Fruit fly (Drosophila melanogaster) whole organism, embryonic: ENCODE results near the gene CG32413.
A peak's percentile ranks its signal among the peaks of the same experiment; 100 is the strongest.

Source experiments
- CG1024 ChIP-seq: fragments of 200-800 bp; sonication (Bioruptor generic); IDR thresholded peaks from 2 replicates; pipeline ENCODE4 v1.3.6; 2022; ENCODE audit warnings: missing biosample characterization, missing genetic modification characterization
- CG10267 ChIP-seq: fragments of 200-800 bp; sonication (Bioruptor generic); optimal IDR thresholded peaks from 2 replicates; lab custom pipeline; 2018; ENCODE audit warnings: missing biosample characterization, mild to moderate bottlenecking, missing genetic modification characterization, moderate library complexity
- CG10431 ChIP-seq: fragments of 200-800 bp; sonication (Bioruptor generic); optimal IDR thresholded peaks from 3 replicates; lab custom pipeline; 2018; ENCODE audit warnings: missing biosample characterization, mild to moderate bottlenecking, missing genetic modification characterization
- CG10462 ChIP-seq: fragments of 200-800 bp; sonication (Bioruptor generic); optimal IDR thresholded peaks from 2 replicates; lab custom pipeline; 2016; ENCODE audit warnings: missing biosample characterization, missing genetic modification characterization
- CG11504 ChIP-seq: fragments of 200-800 bp; sonication (Bioruptor generic); optimal IDR thresholded peaks from 3 replicates; lab custom pipeline; 2019; ENCODE audit warnings: missing biosample characterization, mild to moderate bottlenecking, missing genetic modification characterization, moderate library complexity
- CG12071 ChIP-seq: fragments of 200-800 bp; sonication (Bioruptor generic); optimal IDR thresholded peaks from 3 replicates; lab custom pipeline; 2018; ENCODE audit warnings: missing biosample characterization, mild to moderate bottlenecking, missing genetic modification characterization
- CG13123 ChIP-seq: fragments of 200-800 bp; sonication (Bioruptor generic); optimal IDR thresholded peaks from 2 replicates; lab custom pipeline; 2016; ENCODE audit warnings: missing biosample characterization, missing genetic modification characterization
- CG13424 ChIP-seq: fragments of 200-800 bp; sonication (Bioruptor generic); optimal IDR thresholded peaks from 2 replicates; lab custom pipeline; 2019; ENCODE audit warnings: missing biosample characterization, mild to moderate bottlenecking, missing genetic modification characterization, moderate library complexity
- CG14667 ChIP-seq: fragments of 200-800 bp; sonication (Bioruptor generic); IDR thresholded peaks from 2 replicates; pipeline ENCODE4 v1.3.6; 2022; ENCODE audit warnings: missing biosample characterization, missing genetic modification characterization
- CG15601 ChIP-seq: fragments of 200-800 bp; sonication (Bioruptor generic); optimal IDR thresholded peaks from 3 replicates; lab custom pipeline; 2019; ENCODE audit warnings: missing biosample characterization, mild to moderate bottlenecking, missing genetic modification characterization, moderate library complexity
- CG16815 ChIP-seq: fragments of 200-800 bp; sonication (Bioruptor generic); optimal IDR thresholded peaks from 3 replicates; lab custom pipeline; 2017; ENCODE audit warnings: missing biosample characterization, mild to moderate bottlenecking, missing genetic modification characterization
- CG17359 ChIP-seq: fragments of 200-800 bp; sonication (Bioruptor generic); optimal IDR thresholded peaks from 3 replicates; lab custom pipeline; 2018; ENCODE audit warnings: missing biosample characterization, mild to moderate bottlenecking, missing genetic modification characterization, moderate library complexity
- CG17361 ChIP-seq: fragments of 200-800 bp; sonication (Bioruptor generic); IDR thresholded peaks from 3 replicates; pipeline ENCODE4 v1.3.6; 2022; ENCODE audit warnings: missing biosample characterization, missing genetic modification characterization
- CG17568 ChIP-seq: fragments of 200-800 bp; sonication (Bioruptor generic); optimal IDR thresholded peaks from 2 replicates; lab custom pipeline; 2018; ENCODE audit warnings: missing biosample characterization, mild to moderate bottlenecking, missing genetic modification characterization, moderate library complexity
- CG1792 ChIP-seq: fragments of 200-800 bp; sonication (Bioruptor generic); optimal IDR thresholded peaks from 2 replicates; lab custom pipeline; 2016; ENCODE audit warnings: missing biosample characterization, missing genetic modification characterization
- CG30431 ChIP-seq: fragments of 200-800 bp; sonication (Bioruptor generic); optimal IDR thresholded peaks from 2 replicates; lab custom pipeline; 2017; ENCODE audit warnings: missing biosample characterization, missing genetic modification characterization
- CG31224 ChIP-seq: fragments of 200-800 bp; sonication (Bioruptor generic); IDR thresholded peaks from 2 replicates; pipeline ENCODE4 v1.3.6; 2022; ENCODE audit warnings: missing biosample characterization, missing genetic modification characterization
- CG33213 ChIP-seq: fragments of 200-800 bp; sonication (Bioruptor generic); optimal IDR thresholded peaks from 3 replicates; lab custom pipeline; 2016; ENCODE audit warnings: missing biosample characterization, missing genetic modification characterization
- CG3995 ChIP-seq: fragments of 200-800 bp; sonication (Bioruptor generic); optimal IDR thresholded peaks from 3 replicates; lab custom pipeline; 2016; ENCODE audit warnings: missing biosample characterization, missing genetic modification characterization
- CG4404 ChIP-seq: fragments of 200-800 bp; sonication (Bioruptor generic); IDR thresholded peaks from 2 replicates; pipeline ENCODE4 v1.3.6; 2022; ENCODE audit warnings: missing biosample characterization, missing genetic modification characterization
- CG7556 ChIP-seq: fragments of 200-800 bp; sonication (Bioruptor generic); optimal IDR thresholded peaks from 2 replicates; lab custom pipeline; 2017; ENCODE audit warnings: missing biosample characterization, mild to moderate bottlenecking, missing genetic modification characterization
- CG7928 ChIP-seq: fragments of 200-800 bp; sonication (Bioruptor generic); optimal IDR thresholded peaks from 2 replicates; lab custom pipeline; 2017; ENCODE audit warnings: missing biosample characterization, mild to moderate bottlenecking, missing genetic modification characterization
- CG8359 ChIP-seq: fragments of 200-800 bp; sonication (Bioruptor generic); optimal IDR thresholded peaks from 2 replicates; lab custom pipeline; 2017; ENCODE audit warnings: missing biosample characterization, mild to moderate bottlenecking, missing genetic modification characterization, borderline replicate concordance
- CkIIα-i1 ChIP-seq: fragments of 200-800 bp; sonication (Bioruptor generic); IDR thresholded peaks from 2 replicates; pipeline ENCODE4 v1.3.6; 2022; ENCODE audit warnings: missing biosample characterization, missing genetic modification characterization
- CrebB ChIP-seq: fragments of 200-800 bp; sonication (Bioruptor generic); optimal IDR thresholded peaks from 3 replicates; lab custom pipeline; 2018; ENCODE audit warnings: missing biosample characterization, mild to moderate bottlenecking, missing genetic modification characterization
- HHEX ChIP-seq: fragments of 200-800 bp; sonication (Bioruptor generic); optimal IDR thresholded peaks from 3 replicates; lab custom pipeline; 2017; ENCODE audit warnings: missing biosample characterization, mild to moderate bottlenecking, missing genetic modification characterization, missing genetic modification reagents
- Ptx1 ChIP-seq: fragments of 200-800 bp; sonication (Bioruptor generic); IDR thresholded peaks from 2 replicates; pipeline ENCODE4 v1.3.6; 2022; ENCODE audit warnings: missing biosample characterization, missing genetic modification characterization
- Spps ChIP-seq: fragments of 200-800 bp; sonication (Bioruptor generic); optimal IDR thresholded peaks from 2 replicates; lab custom pipeline; 2018; ENCODE audit warnings: missing biosample characterization, mild to moderate bottlenecking, missing genetic modification characterization
- Taf1 ChIP-seq: fragments of 200-800 bp; sonication (Bioruptor generic); IDR thresholded peaks from 2 replicates; pipeline ENCODE4 v1.3.6; 2022; ENCODE audit warnings: missing biosample characterization, missing genetic modification characterization
- ac ChIP-seq: fragments of 200-800 bp; sonication (Bioruptor generic); optimal IDR thresholded peaks from 3 replicates; lab custom pipeline; 2017; ENCODE audit warnings: missing biosample characterization, mild to moderate bottlenecking, missing genetic modification characterization
- ara ChIP-seq: fragments of 200-800 bp; sonication (Bioruptor generic); IDR thresholded peaks from 2 replicates; pipeline ENCODE4 v1.3.6; 2022; ENCODE audit warnings: missing biosample characterization, missing genetic modification characterization
- bab2 ChIP-seq: fragments of 200-800 bp; sonication (Bioruptor generic); optimal IDR thresholded peaks from 2 replicates; lab custom pipeline; 2016; ENCODE audit warnings: missing biosample characterization, missing genetic modification characterization
- bsh ChIP-seq, 2 experiments: fragments of 200-800 bp; sonication (Bioruptor generic); optimal IDR thresholded peaks; 2 replicates each; lab custom pipeline; 2017 to 2018; ENCODE audit warnings: mild to moderate bottlenecking in 2 of 2, missing biosample characterization in 2 of 2, missing genetic modification characterization in 2 of 2, moderate library complexity in 1 of 2
- chn ChIP-seq: fragments of 200-800 bp; sonication (Bioruptor generic); optimal IDR thresholded peaks from 2 replicates; lab custom pipeline; 2016; ENCODE audit warnings: missing biosample characterization, missing genetic modification characterization
- corto ChIP-seq: fragments of 200-800 bp; sonication (Bioruptor generic); optimal IDR thresholded peaks from 2 replicates; lab custom pipeline; 2016; ENCODE audit warnings: missing biosample characterization, mild to moderate bottlenecking, missing genetic modification characterization, moderate library complexity
- croc ChIP-seq: fragments of 200-800 bp; sonication (Bioruptor generic); conservative IDR thresholded peaks from 3 replicates; pipeline ENCODE4 v1.3.6; 2022; ENCODE audit warnings: missing biosample characterization, missing genetic modification characterization
- danr ChIP-seq: fragments of 200-800 bp; sonication (Bioruptor generic); IDR thresholded peaks from 2 replicates; pipeline ENCODE4 v1.3.6; 2022; ENCODE audit warnings: missing biosample characterization, missing genetic modification characterization
- dimm ChIP-seq: fragments of 200-800 bp; sonication (Bioruptor generic); IDR thresholded peaks from 2 replicates; pipeline ENCODE4 v1.3.6; 2022; ENCODE audit warnings: missing biosample characterization, missing genetic modification characterization
- gsb-n ChIP-seq: fragments of 200-800 bp; sonication (Bioruptor generic); optimal IDR thresholded peaks from 3 replicates; lab custom pipeline; 2018; ENCODE audit warnings: missing biosample characterization, mild to moderate bottlenecking, missing genetic modification characterization
- kni ChIP-seq: fragments of 200-800 bp; sonication (Bioruptor generic); optimal IDR thresholded peaks from 3 replicates; lab custom pipeline; 2017; ENCODE audit warnings: mild to moderate bottlenecking, missing biosample characterization, missing genetic modification reagents, missing genetic modification characterization
- lola ChIP-seq, 3 experiments: fragments of >200 bp in 2 of 3; fragments of 200-800 bp in 1 of 3; sonication (Bioruptor generic) in 1 of 3; optimal IDR thresholded peaks; 2 replicates each; lab custom pipeline; 2017 to 2019; ENCODE audit warnings: missing biosample characterization in 3 of 3, missing genetic modification characterization in 3 of 3, mild to moderate bottlenecking in 1 of 3, moderate library complexity in 1 of 3
- mirr ChIP-seq: fragments of 200-800 bp; sonication (Bioruptor generic); optimal IDR thresholded peaks from 3 replicates; lab custom pipeline; 2018; ENCODE audit warnings: missing biosample characterization, mild to moderate bottlenecking, missing genetic modification characterization
- org-1 ChIP-seq: fragments of 200-800 bp; sonication (Bioruptor generic); optimal IDR thresholded peaks from 2 replicates; lab custom pipeline; 2017; ENCODE audit warnings: missing biosample characterization, missing genetic modification characterization
- peb ChIP-seq: fragments of 200-800 bp; sonication (Bioruptor generic); IDR thresholded peaks from 2 replicates; pipeline ENCODE4 v1.3.6; 2022; ENCODE audit warnings: missing biosample characterization, missing genetic modification characterization
- pum ChIP-seq: fragments of 200-800 bp; sonication (Bioruptor generic); optimal IDR thresholded peaks from 2 replicates; lab custom pipeline; 2016; ENCODE audit warnings: missing biosample characterization, missing genetic modification characterization
- sc ChIP-seq, 3 experiments: fragments of >200 bp in 2 of 3; fragments of 200-800 bp in 1 of 3; sonication (Bioruptor generic) in 1 of 3; optimal IDR thresholded peaks; 2 replicates in 2 of 3; 3 replicates in 1 of 3; lab custom pipeline; 2017; ENCODE audit warnings: mild to moderate bottlenecking in 1 of 3, missing biosample characterization in 1 of 3, missing genetic modification characterization in 1 of 3, missing genetic modification reagents in 1 of 3
- seq ChIP-seq: fragments of 200-800 bp; sonication (Bioruptor generic); IDR thresholded peaks from 2 replicates; pipeline ENCODE4 v1.3.6; 2022; ENCODE audit warnings: missing biosample characterization, missing genetic modification characterization
- shn ChIP-seq: fragments of 200-800 bp; sonication (Bioruptor generic); optimal IDR thresholded peaks from 3 replicates; lab custom pipeline; 2016; ENCODE audit warnings: missing biosample characterization, missing genetic modification characterization
- sima ChIP-seq: fragments of 200-800 bp; sonication (Bioruptor generic); optimal IDR thresholded peaks from 2 replicates; lab custom pipeline; 2016; ENCODE audit warnings: missing biosample characterization, missing genetic modification characterization
- so ChIP-seq: fragments of 200-800 bp; sonication (Bioruptor generic); IDR thresholded peaks from 3 replicates; pipeline ENCODE4 v1.3.6; 2022; ENCODE audit warnings: missing biosample characterization, missing genetic modification characterization
- tio ChIP-seq: fragments of 200-800 bp; sonication (Bioruptor generic); optimal IDR thresholded peaks from 2 replicates; lab custom pipeline; 2017; ENCODE audit warnings: missing biosample characterization, missing genetic modification characterization, inconsistent platforms

Gene CG32413

dm6 chr3L:5856919-5857318, 46.9 kb downstream of the CG32413 start (continued):
- TF ChIP-seq danr (GFP tag; lab: Robert Waterston, UW) (no peak), ac (GFP tag; lab: Kevin White, UChicago) (peak; percentile 85), bab2 (GFP tag; lab: Kevin White, UChicago) (no peak), Taf1 (GFP tag; lab: Robert Waterston, UW) (no peak), peb (GFP tag; lab: Robert Waterston, UW) (no peak), CG3995 (no peak), gsb-n (tag; lab: Kevin White, UChicago) (peak; percentile 37), tio (GFP tag; lab: Kevin White, UChicago) (no peak), CG17361 (no peak), pum (GFP tag; lab: Kevin White, UChicago) (peak; percentile 28), lola (GFP tag; optimal IDR thresholded peaks at IDR 0.05; lab: Kevin White, UChicago) (peak in 1 of 3 experiments; percentile 86), so (no peak), org-1 (peak; percentile 22), CG10462 (GFP tag; lab: Kevin White, UChicago) (no peak), chn (GFP tag; lab: Kevin White, UChicago) (peak; percentile 35), sc (optimal IDR thresholded peaks at IDR 0.05; lab: Kevin White, UChicago) (no peak), sc (GFP tag; optimal IDR thresholded peaks at IDR 0.05; lab: Kevin White, UChicago) (no peak), CG1792 (GFP tag; lab: Kevin White, UChicago) (no peak), CG4404 (GFP tag; lab: Robert Waterston, UW) (peak; percentile 87), mirr (GFP tag; lab: Kevin White, UChicago) (no peak), CG33213 (GFP tag; lab: Kevin White, UChicago) (no peak), CG17359 (tag; lab: Kevin White, UChicago) (no peak), CG31224 (GFP tag; lab: Robert Waterston, UW) (no peak), CG1024 (GFP tag; lab: Robert Waterston, UW) (no peak), corto (GFP tag; lab: Kevin White, UChicago) (no peak), CG7928 (no peak), croc (GFP tag; lab: Robert Waterston, UW) (peak; percentile 16; the same call in 1 of the 3 replicates), CkIIα-i1 (GFP tag; lab: Robert Waterston, UW) (no peak), CG16815 (GFP tag; lab: Kevin White, UChicago) (peak; percentile 66), CG10431 (no peak), dimm (no peak), CG15601 (tag; lab: Kevin White, UChicago) (no peak), CG13123 (GFP tag; lab: Kevin White, UChicago) (no peak), CG14667 (no peak), CG17568 (GFP tag; lab: Kevin White, UChicago) (no peak), sima (GFP tag; lab: Kevin White, UChicago) (no peak), CG10267 (tag; lab: Kevin White, UChicago) (peak; percentile 75), CG13424 (tag; lab: Kevin White, UChicago) (no peak), seq (no peak), CG7556 (GFP tag; lab: Kevin White, UChicago) (peak; percentile 29), CG8359 (peak; percentile 34), CrebB (tag; lab: Kevin White, UChicago) (no peak), Ptx1 (GFP tag; lab: Robert Waterston, UW) (no peak), ara (GFP tag; lab: Robert Waterston, UW) (peak; percentile 58; the same call in 1 of the 2 replicates), shn (GFP tag; lab: Kevin White, UChicago) (peak; percentile 39), Spps (tag; lab: Kevin White, UChicago) (peak; percentile 24), CG30431 (GFP tag; lab: Kevin White, UChicago) (peak; percentile 63), CG11504 (tag; lab: Kevin White, UChicago) (peak; percentile 21), HHEX (GFP tag; lab: Kevin White, UChicago) (no peak), kni (no peak), bsh (GFP tag; optimal IDR thresholded peaks at IDR 0.05; lab: Kevin White, UChicago) (peak in 1 of 2 experiments; percentile 29), CG12071 (GFP tag; lab: Kevin White, UChicago) (no peak)
